Worm (Caenorhabditis elegans): ENCODE data around the gene olrn-1.

ce11 chrX:15487806-15488205, 49.7 kb upstream of the olrn-1 start, which contains the start of gene H13N06.2:
- TF ChIP-seq ama-1 (optimal IDR thresholded peaks at IDR 0.05): no peak
- no peak for TF ChIP-seq hlh-30 (tag; optimal IDR thresholded peaks at IDR 0.05; ENCODE audit: insufficient read depth)
- TF ChIP-seq gmeb-2 (tag; optimal IDR thresholded peaks at IDR 0.05): no peak
- TF ChIP-seq hlh-8 (tag; optimal IDR thresholded peaks at IDR 0.05): no peak
- no peak for TF ChIP-seq pha-4 (tag; optimal IDR thresholded peaks at IDR 0.05)
- no peak for TF ChIP-seq sox-4 (tag; optimal IDR thresholded peaks at IDR 0.05)
- TF ChIP-seq ceh-18 (tag; optimal IDR thresholded peaks at IDR 0.05): no peak
- no peak for TF ChIP-seq ref-2 (tag; optimal IDR thresholded peaks at IDR 0.05)
- no peak for TF ChIP-seq lin-11 (tag; optimal IDR thresholded peaks at IDR 0.05)
- no peak for TF ChIP-seq ttx-3 (tag; optimal IDR thresholded peaks at IDR 0.05)
- no peak for TF ChIP-seq npax-4 (tag; optimal IDR thresholded peaks at IDR 0.05)

Data from whole organism, late embryonic.